Worm (Caenorhabditis elegans) whole organism, early embryonic: ENCODE measurements around the gene dpy-1.

ENCODE experiments used
- B0310.2 ChIP-seq: sonication (generic microtip); optimal IDR thresholded peaks from 2 replicates; lab custom pipeline; 2016; ENCODE audit warnings: mild to moderate bottlenecking, missing genetic modification characterization, missing compliant biosample characterization
- F13C5.2 ChIP-seq: sonication (generic microtip); optimal IDR thresholded peaks from 2 replicates; lab custom pipeline; 2017; ENCODE audit warnings: mild to moderate bottlenecking, missing genetic modification characterization, inconsistent platforms, missing compliant biosample characterization
- aly-1 ChIP-seq: sonication (generic microtip); optimal IDR thresholded peaks from 2 replicates; lab custom pipeline; 2016; ENCODE audit warnings: missing genetic modification characterization, missing compliant biosample characterization
- ama-1 ChIP-seq: fragments of 150-350 bp; optimal IDR thresholded peaks from 2 replicates; lab custom pipeline; 2014
- ceh-13 ChIP-seq: fragments of 200-800 bp; sonication (Bioruptor generic); optimal IDR thresholded peaks from 2 replicates; lab custom pipeline; 2018; ENCODE audit warnings: mild to moderate bottlenecking, missing genetic modification characterization, missing compliant biosample characterization
- ceh-36 ChIP-seq: sonication (generic microtip); optimal IDR thresholded peaks from 2 replicates; lab custom pipeline; 2016; ENCODE audit warnings: missing genetic modification characterization, inconsistent platforms, missing compliant biosample characterization
- ets-7 ChIP-seq: sonication (generic microtip); optimal IDR thresholded peaks from 2 replicates; lab custom pipeline; 2016; ENCODE audit warnings: missing genotype, missing genetic modification characterization, missing compliant biosample characterization
- flt-1 ChIP-seq: fragments of 200-800 bp; sonication (Bioruptor generic); IDR thresholded peaks from 2 replicates; pipeline ENCODE4 v1.3.6; 2022; ENCODE audit warnings: missing genetic modification characterization, missing compliant biosample characterization
- hmbx-1 ChIP-seq: sonication (generic microtip); optimal IDR thresholded peaks from 2 replicates; lab custom pipeline; 2016; ENCODE audit warnings: mild to moderate bottlenecking, missing genetic modification characterization, missing compliant biosample characterization
- hmg-4 ChIP-seq: fragments of 200-800 bp; sonication (Bioruptor generic); optimal IDR thresholded peaks from 2 replicates; lab custom pipeline; 2018; ENCODE audit warnings: mild to moderate bottlenecking, missing genetic modification characterization, missing compliant biosample characterization
- hnd-1 ChIP-seq: sonication (generic microtip); optimal IDR thresholded peaks from 2 replicates; lab custom pipeline; 2016; ENCODE audit warnings: missing genetic modification characterization, missing compliant biosample characterization
- pes-1 ChIP-seq: fragments of 200-800 bp; sonication (Bioruptor generic); IDR thresholded peaks from 2 replicates; pipeline ENCODE4 v1.3.6; 2022; ENCODE audit warnings: missing genetic modification reagents, missing genetic modification characterization, missing compliant biosample characterization
- scrt-1 ChIP-seq: fragments of 200-800 bp; sonication (Bioruptor generic); IDR thresholded peaks from 2 replicates; pipeline ENCODE4 v1.3.6; 2022; ENCODE audit warnings: missing genetic modification characterization, missing compliant biosample characterization
- sea-1 ChIP-seq: fragments of 200-800 bp; sonication (Bioruptor generic); conservative IDR thresholded peaks from 2 replicates; pipeline ENCODE4 v1.3.6; 2022; ENCODE audit warnings: missing genetic modification characterization, missing compliant biosample characterization
- tbx-11 ChIP-seq: fragments of 200-800 bp; sonication (Bioruptor generic); IDR thresholded peaks from 2 replicates; pipeline ENCODE4 v1.3.6; 2022; ENCODE audit warnings: missing genetic modification characterization, missing compliant biosample characterization
- tbx-37 ChIP-seq: fragments of 200-800 bp; sonication (Bioruptor generic); conservative IDR thresholded peaks from 2 replicates; pipeline ENCODE4 v1.3.6; 2022; ENCODE audit warnings: missing genetic modification reagents, missing genetic modification characterization, missing compliant biosample characterization
- tra-4 ChIP-seq: sonication (generic microtip); optimal IDR thresholded peaks from 2 replicates; lab custom pipeline; 2017; ENCODE audit warnings: missing genetic modification characterization, missing compliant biosample characterization

dpy-1 gene

ce11 chrIII:2049825-2050224 is 2.0 kb upstream of the dpy-1 start:
- TF ChIP-seq pes-1 (GFP tag; lab: Robert Waterston, UW) (no peak), ets-7 (tag; lab: Kevin White, UChicago) (no peak), aly-1 (tag; lab: Kevin White, UChicago) (no peak), hmbx-1 (tag; lab: Kevin White, UChicago) (no peak), hnd-1 (tag; lab: Kevin White, UChicago) (no peak), tbx-37 (GFP tag; lab: Robert Waterston, UW) (no peak), scrt-1 (GFP tag; lab: Robert Waterston, UW) (no peak), sea-1 (GFP tag; lab: Robert Waterston, UW) (no peak)

ce11 chrIII:2032327-2033093 is 15.3 kb downstream of the dpy-1 start:
- TF ChIP-seq pes-1 (GFP tag; lab: Robert Waterston, UW) (peak; percentile 66), B0310.2 (tag; lab: Kevin White, UChicago) (no peak), tra-4 (no peak), F13C5.2 (tag; lab: Kevin White, UChicago) (no peak), ets-7 (tag; lab: Kevin White, UChicago) (no peak), hnd-1 (tag; lab: Kevin White, UChicago) (no peak), hmbx-1 (tag; lab: Kevin White, UChicago) (no peak), ceh-13 (GFP tag; lab: Kevin White, UChicago) (no peak), hmg-4 (GFP tag; lab: Kevin White, UChicago) (no peak), aly-1 (tag; lab: Kevin White, UChicago) (no peak), flt-1 (GFP tag; lab: Robert Waterston, UW) (peak; percentile 44; the same call in 1 of the 2 replicates), ama-1 (lab: Kevin White, UChicago) (no peak), sea-1 (GFP tag; lab: Robert Waterston, UW) (no peak; the same call in 1 of the 2 replicates), ceh-36 (tag; lab: Kevin White, UChicago) (no peak), tbx-37 (GFP tag; lab: Robert Waterston, UW) (0 out of 2 replicates have a peak, but pooled peaks have one; percentile 23), scrt-1 (GFP tag; lab: Robert Waterston, UW) (peak; percentile 62; the same call in 1 of the 2 replicates), tbx-11 (peak; percentile 46; the same call in 1 of the 2 replicates)

ce11 chrIII:2031746-2032145 is 16.1 kb downstream of the dpy-1 start:
- TF ChIP-seq hmg-4 (GFP tag; lab: Kevin White, UChicago) (no peak), F13C5.2 (tag; lab: Kevin White, UChicago) (no peak), hmbx-1 (tag; lab: Kevin White, UChicago) (no peak), aly-1 (tag; lab: Kevin White, UChicago) (no peak)

ce11 chrIII:2030776-2031565 is 16.8 kb downstream of the dpy-1 start:
- TF ChIP-seq aly-1 (tag; lab: Kevin White, UChicago) = no peak
- TF ChIP-seq hmbx-1 (tag; lab: Kevin White, UChicago) = no peak
- TF ChIP-seq F13C5.2 (tag; lab: Kevin White, UChicago) = no peak
- TF ChIP-seq tra-4 = no peak
- no peak for TF ChIP-seq hmg-4 (GFP tag; lab: Kevin White, UChicago)
- TF ChIP-seq pes-1 (GFP tag; lab: Robert Waterston, UW) = peak; percentile 51; the same call in 1 of the 2 replicates
- TF ChIP-seq tbx-11 = no peak
- 0 out of 2 replicates have a peak, but pooled peaks have one; percentile 28 for TF ChIP-seq scrt-1 (GFP tag; lab: Robert Waterston, UW)
- no peak for TF ChIP-seq sea-1 (GFP tag; lab: Robert Waterston, UW)
- no peak for TF ChIP-seq B0310.2 (tag; lab: Kevin White, UChicago)
- TF ChIP-seq ceh-13 (GFP tag; lab: Kevin White, UChicago) = no peak
- no peak for TF ChIP-seq ets-7 (tag; lab: Kevin White, UChicago)
- no peak for TF ChIP-seq hnd-1 (tag; lab: Kevin White, UChicago)
- no peak for TF ChIP-seq ama-1 (lab: Kevin White, UChicago)
- TF ChIP-seq tbx-37 (GFP tag; lab: Robert Waterston, UW) = peak; percentile 25; the same call in 1 of the 2 replicates

ce11 chrIII:2027517-2027916 is 20.3 kb downstream of the dpy-1 start:
- no peak for TF ChIP-seq ets-7 (tag; lab: Kevin White, UChicago)
- TF ChIP-seq ama-1 (lab: Kevin White, UChicago) = no peak
- no peak for TF ChIP-seq tbx-37 (GFP tag; lab: Robert Waterston, UW)
- no peak for TF ChIP-seq F13C5.2 (tag; lab: Kevin White, UChicago)
- TF ChIP-seq ceh-36 (tag; lab: Kevin White, UChicago) = no peak
- no peak for TF ChIP-seq hmg-4 (GFP tag; lab: Kevin White, UChicago)
- no peak for TF ChIP-seq tra-4
- TF ChIP-seq hmbx-1 (tag; lab: Kevin White, UChicago) = no peak
- TF ChIP-seq ceh-13 (GFP tag; lab: Kevin White, UChicago) = no peak
- TF ChIP-seq aly-1 (tag; lab: Kevin White, UChicago) = no peak
- TF ChIP-seq hnd-1 (tag; lab: Kevin White, UChicago) = no peak
- TF ChIP-seq tbx-11 = no peak
- no peak for TF ChIP-seq flt-1 (GFP tag; lab: Robert Waterston, UW)
- TF ChIP-seq sea-1 (GFP tag; lab: Robert Waterston, UW) = no peak
- no peak for TF ChIP-seq B0310.2 (tag; lab: Kevin White, UChicago)
- no peak for TF ChIP-seq scrt-1 (GFP tag; lab: Robert Waterston, UW)

- peak; percentile 56 for TF ChIP-seq ceh-36 (tag; lab: Kevin White, UChicago)
Observed at ce11 chrIII:2023435-2023834, 24.4 kb downstream of the dpy-1 start.
